Worm (Caenorhabditis elegans) whole organism, L4 larva: Measurements from ENCODE around the gene F42C5.5.
A peak's percentile ranks its signal among the peaks of the same experiment; 100 is the strongest.

Experiments used
- D1046.2 ChIP-seq: fragments of 200-800 bp; sonication (Bioruptor generic); IDR thresholded peaks from 2 replicates; pipeline ENCODE4 v1.3.6; 2022; ENCODE audit warnings: missing genetic modification characterization, missing compliant biosample characterization
- F26F4.8 ChIP-seq: fragments of 200-800 bp; sonication (Bioruptor generic); conservative IDR thresholded peaks from 2 replicates; pipeline ENCODE4 v1.3.6; 2022; ENCODE audit warnings: missing genetic modification characterization, missing compliant biosample characterization
- F44E2.7 ChIP-seq: fragments of 200-800 bp; sonication (Bioruptor generic); IDR thresholded peaks from 2 replicates; pipeline ENCODE4 v2.1.2; 2022; ENCODE audit warnings: missing genetic modification characterization, missing compliant biosample characterization
- R02D3.7 ChIP-seq: fragments of 150-350 bp; sonication (generic microtip); optimal IDR thresholded peaks from 3 replicates; lab custom pipeline; 2014; ENCODE audit warnings: missing biosample characterization, missing genetic modification characterization
- T26A8.4 ChIP-seq: fragments of 200-800 bp; sonication (Bioruptor generic); IDR thresholded peaks from 2 replicates; pipeline ENCODE4 v1.3.6; 2022; ENCODE audit warnings: missing genetic modification characterization, missing compliant biosample characterization
- Y5F2A.4 ChIP-seq: fragments of 200-800 bp; sonication (Bioruptor generic); optimal IDR thresholded peaks from 2 replicates; lab custom pipeline; 2018; ENCODE audit warnings: mild to moderate bottlenecking, missing genetic modification characterization, missing compliant biosample characterization
- aha-1 ChIP-seq: fragments of 150-350 bp; peaks from one replicate; lab custom pipeline; 2014; ENCODE audit warnings: missing biosample characterization, missing genetic modification characterization
- aly-2 ChIP-seq: sonication (generic microtip); optimal IDR thresholded peaks from 2 replicates; lab custom pipeline; 2018; ENCODE audit warnings: missing biosample characterization, missing genetic modification characterization
- arid-1 ChIP-seq: fragments of 200-800 bp; sonication (Bioruptor generic); conservative IDR thresholded peaks from 2 replicates; pipeline ENCODE4 v1.3.6; 2022; ENCODE audit warnings: missing genetic modification reagents, missing genetic modification characterization, missing compliant biosample characterization
- attf-4 ChIP-seq: sonication (generic microtip); optimal IDR thresholded peaks from 3 replicates; lab custom pipeline; 2017; ENCODE audit warnings: missing biosample characterization, missing genetic modification characterization
- ceh-20 ChIP-seq: fragments of 200-800 bp; sonication (Bioruptor generic); IDR thresholded peaks from 2 replicates; pipeline ENCODE4 v1.3.6; 2022; ENCODE audit warnings: missing genetic modification reagents, missing genetic modification characterization, missing compliant biosample characterization
- ceh-28 ChIP-seq: fragments of 150-350 bp; optimal IDR thresholded peaks from 2 replicates; lab custom pipeline; 2014; ENCODE audit warnings: missing biosample characterization, missing genetic modification reagents, missing genetic modification characterization
- daf-12 ChIP-seq: fragments of 150-350 bp; optimal IDR thresholded peaks from 2 replicates; lab custom pipeline; 2014; ENCODE audit warnings: missing biosample characterization, missing genetic modification reagents, missing genetic modification characterization
- daf-16 ChIP-seq, 3 experiments: sonication (generic microtip); optimal IDR thresholded peaks; 2 replicates each; lab custom pipeline; 2016 to 2017; ENCODE audit warnings: missing genetic modification characterization in 3 of 3, missing genetic modification reagents in 3 of 3, mild to moderate bottlenecking in 2 of 3, missing compliant biosample characterization in 2 of 3, missing biosample characterization in 1 of 3, moderate library complexity in 1 of 3
- daf-8 ChIP-seq: fragments of 200-800 bp; sonication (Bioruptor generic); IDR thresholded peaks from 2 replicates; pipeline ENCODE4 v1.3.6; 2022; ENCODE audit warnings: missing genetic modification characterization, missing compliant biosample characterization
- dmd-6 ChIP-seq: fragments of 200-800 bp; sonication (Bioruptor generic); IDR thresholded peaks from 2 replicates; pipeline ENCODE4 v1.3.6; 2022; ENCODE audit warnings: missing genetic modification reagents, missing genetic modification characterization, missing compliant biosample characterization
- dpl-1 ChIP-seq: fragments of 150-350 bp; optimal IDR thresholded peaks from 2 replicates; lab custom pipeline; 2014; ENCODE audit warnings: missing biosample characterization, missing genetic modification reagents, missing genetic modification characterization
- duxl-1 ChIP-seq: sonication (generic microtip); optimal IDR thresholded peaks from 2 replicates; lab custom pipeline; 2016; ENCODE audit warnings: mild to moderate bottlenecking, missing genetic modification characterization, moderate library complexity, missing compliant biosample characterization; ENCODE audit not compliant: poor library complexity
- dve-1 ChIP-seq: sonication (generic microtip); optimal IDR thresholded peaks from 2 replicates; lab custom pipeline; 2017; ENCODE audit warnings: antibody characterized with exemption, mild to moderate bottlenecking, missing genetic modification characterization, missing compliant biosample characterization; ENCODE audit not compliant: insufficient read depth
- fos-1 ChIP-seq: fragments of 150-350 bp; optimal IDR thresholded peaks from 2 replicates; lab custom pipeline; 2014; ENCODE audit warnings: missing biosample characterization, missing genetic modification characterization
- hlh-11 ChIP-seq: fragments of 200-800 bp; sonication (Bioruptor generic); optimal IDR thresholded peaks from 2 replicates; lab custom pipeline; 2018; ENCODE audit warnings: mild to moderate bottlenecking, missing genetic modification characterization, missing compliant biosample characterization
- hlh-30 ChIP-seq: sonication (generic microtip); optimal IDR thresholded peaks from 2 replicates; lab custom pipeline; 2017; ENCODE audit warnings: antibody characterized with exemption, mild to moderate bottlenecking, missing genetic modification characterization, missing compliant biosample characterization; ENCODE audit not compliant: insufficient read depth
- jun-1 ChIP-seq: fragments of 150-350 bp; optimal IDR thresholded peaks from 2 replicates; lab custom pipeline; 2014; ENCODE audit warnings: missing biosample characterization, missing genetic modification reagents, missing genetic modification characterization
- lin-13 ChIP-seq: fragments of 150-350 bp; optimal IDR thresholded peaks from 2 replicates; lab custom pipeline; 2014; ENCODE audit warnings: missing biosample characterization, missing genetic modification reagents, missing genetic modification characterization
- lin-15B ChIP-seq: fragments of 150-350 bp; sonication (generic microtip); optimal IDR thresholded peaks from 3 replicates; lab custom pipeline; 2014; ENCODE audit warnings: missing biosample characterization, missing genetic modification characterization
- lir-3 ChIP-seq: sonication (generic microtip); optimal IDR thresholded peaks from 2 replicates; lab custom pipeline; 2016; ENCODE audit warnings: mild to moderate bottlenecking, missing genetic modification characterization, missing compliant biosample characterization
- lsy-2 ChIP-seq, 2 experiments: fragments of 150-350 bp in 1 of 2; sonication (generic microtip) in 1 of 2; optimal IDR thresholded peaks; 2 replicates each; lab custom pipeline; 2014 to 2017; ENCODE audit warnings: missing biosample characterization in 2 of 2, missing genetic modification characterization in 2 of 2
- mep-1 ChIP-seq: fragments of 150-350 bp; sonication (generic microtip); optimal IDR thresholded peaks from 3 replicates; lab custom pipeline; 2014; ENCODE audit warnings: missing biosample characterization, missing genetic modification characterization
- mes-2 ChIP-seq: sonication (generic microtip); optimal IDR thresholded peaks from 2 replicates; lab custom pipeline; 2016; ENCODE audit warnings: missing genotype, mild to moderate bottlenecking, missing genetic modification characterization, missing compliant biosample characterization; ENCODE audit not compliant: poor library complexity, severe bottlenecking
- mxl-2 ChIP-seq: fragments of 200-800 bp; sonication (Bioruptor generic); conservative IDR thresholded peaks from 2 replicates; pipeline ENCODE4 v1.3.6; 2022; ENCODE audit warnings: missing genetic modification reagents, missing genetic modification characterization, missing compliant biosample characterization
- mxl-3 ChIP-seq: fragments of 200-800 bp; sonication (Bioruptor generic); optimal IDR thresholded peaks from 2 replicates; lab custom pipeline; 2018; ENCODE audit warnings: mild to moderate bottlenecking, missing genetic modification characterization, missing compliant biosample characterization
- nhr-11 ChIP-seq: fragments of 150-350 bp; optimal IDR thresholded peaks from 2 replicates; lab custom pipeline; 2014; ENCODE audit warnings: missing biosample characterization, missing genetic modification characterization
- nhr-25 ChIP-seq: sonication (generic microtip); optimal IDR thresholded peaks from 2 replicates; lab custom pipeline; 2017; ENCODE audit warnings: missing genetic modification characterization, mild to moderate bottlenecking, missing compliant biosample characterization, antibody characterized with exemption, moderate library complexity, borderline replicate concordance; ENCODE audit not compliant: insufficient read depth
- nhr-42 ChIP-seq: fragments of 200-800 bp; sonication (Bioruptor generic); IDR thresholded peaks from 2 replicates; pipeline ENCODE4 v1.3.6; 2022; ENCODE audit warnings: missing genetic modification characterization, missing compliant biosample characterization
- nhr-6 ChIP-seq: fragments of 150-350 bp; optimal IDR thresholded peaks from 2 replicates; lab custom pipeline; 2014; ENCODE audit warnings: missing biosample characterization, missing genetic modification characterization
- nhr-77 ChIP-seq: fragments of 150-350 bp; optimal IDR thresholded peaks from 2 replicates; lab custom pipeline; 2014; ENCODE audit warnings: missing biosample characterization, missing genetic modification characterization
- pqm-1 ChIP-seq: sonication (generic microtip); optimal IDR thresholded peaks from 2 replicates; lab custom pipeline; 2017; ENCODE audit warnings: missing biosample characterization, missing genetic modification characterization
- rbr-2 ChIP-seq: sonication (generic microtip); optimal IDR thresholded peaks from 2 replicates; lab custom pipeline; 2016; ENCODE audit warnings: missing genotype, missing genetic modification characterization, missing compliant biosample characterization
- saeg-2 ChIP-seq: fragments of 200-800 bp; sonication (Bioruptor generic); IDR thresholded peaks from 2 replicates; pipeline ENCODE4 v1.3.6; 2022; ENCODE audit warnings: missing genetic modification reagents, missing genetic modification characterization, missing compliant biosample characterization
- set-16 ChIP-seq: fragments of 200-800 bp; sonication (Bioruptor generic); IDR thresholded peaks from 2 replicates; pipeline ENCODE4 v1.3.6; 2022; ENCODE audit warnings: missing genetic modification reagents, missing genetic modification characterization, missing compliant biosample characterization
- skn-1 ChIP-seq: fragments of 150-350 bp; optimal IDR thresholded peaks from 2 replicates; lab custom pipeline; 2014; ENCODE audit warnings: missing biosample characterization, missing genetic modification characterization
- snpc-1.2 ChIP-seq: fragments of 200-800 bp; sonication (Bioruptor generic); IDR thresholded peaks from 2 replicates; pipeline ENCODE4 v1.3.6; 2022; ENCODE audit warnings: missing genetic modification reagents, missing genetic modification characterization, missing compliant biosample characterization
- tag-97 ChIP-seq: fragments of 200-800 bp; sonication (Bioruptor generic); IDR thresholded peaks from 2 replicates; pipeline ENCODE4 v1.3.6; 2022; ENCODE audit warnings: missing genetic modification characterization, missing compliant biosample characterization
- tra-1 ChIP-seq: fragments of 200-800 bp; sonication (Bioruptor generic); IDR thresholded peaks from 2 replicates; pipeline ENCODE4 v1.3.6; 2022; ENCODE audit warnings: missing genetic modification reagents, missing genetic modification characterization, missing compliant biosample characterization
- unc-130 ChIP-seq: sonication (generic microtip); optimal IDR thresholded peaks from 2 replicates; lab custom pipeline; 2016; ENCODE audit warnings: missing genetic modification reagents, missing genetic modification characterization, missing compliant biosample characterization
- unc-39 ChIP-seq: sonication (generic microtip); optimal IDR thresholded peaks from 2 replicates; lab custom pipeline; 2017; ENCODE audit warnings: missing biosample characterization, missing genetic modification characterization
- zip-11 ChIP-seq: fragments of 200-800 bp; sonication (Bioruptor generic); IDR thresholded peaks from 2 replicates; pipeline ENCODE4 v1.3.6; 2022; ENCODE audit warnings: missing genetic modification characterization, missing compliant biosample characterization
- ztf-11 ChIP-seq: fragments of 150-350 bp; optimal IDR thresholded peaks from 2 replicates; lab custom pipeline; 2014; ENCODE audit warnings: missing biosample characterization, missing genetic modification characterization
- ztf-7 ChIP-seq: fragments of 150-350 bp; optimal IDR thresholded peaks from 2 replicates; lab custom pipeline; 2014; ENCODE audit warnings: missing biosample characterization, missing genetic modification characterization

Gene F42C5.5

ce11 chrIV:7316613-7317153 is 22.7 kb upstream of the F42C5.5 start, which contains the start of gene F42C5.9 (continued):
- TF ChIP-seq aly-2 (tag; lab: Kevin White, UChicago) (peak; percentile 50), nhr-25 (tag; lab: Kevin White, UChicago) (no peak), mxl-3 (GFP tag; lab: Kevin White, UChicago) (no peak)

- TF ChIP-seq dpl-1 (GFP tag; lab: Kevin White, UChicago) (peak; percentile 34), nhr-11 (tag; lab: Kevin White, UChicago) (peak; percentile 6), nhr-6 (tag; lab: Kevin White, UChicago) (peak; percentile 64), nhr-77 (tag; lab: Kevin White, UChicago) (peak; percentile 61), lin-13 (GFP tag; lab: Kevin White, UChicago) (no peak), nhr-25 (tag; lab: Kevin White, UChicago) (peak; percentile 29), duxl-1 (tag; lab: Kevin White, UChicago) (no peak), arid-1 (GFP tag; lab: Robert Waterston, UW) (no peak), zip-11 (GFP tag; lab: Robert Waterston, UW) (no peak), mes-2 (peak; percentile 77), dve-1 (tag; lab: Kevin White, UChicago) (peak; percentile 82), jun-1 (no peak), daf-12 (tag; lab: Kevin White, UChicago) (no peak), tag-97 (GFP tag; lab: Robert Waterston, UW) (no peak), saeg-2 (no peak), snpc-1.2 (0 out of 2 replicates have a peak, but pooled peaks have one; percentile 40), fos-1 (tag; lab: Kevin White, UChicago) (no peak), lsy-2 (tag; optimal IDR thresholded peaks at IDR 0.05; lab: Kevin White, UChicago) (peak in 1 of 2 experiments; percentile 79), ztf-11 (tag; lab: Kevin White, UChicago) (no peak), F26F4.8 (GFP tag; lab: Robert Waterston, UW) (no peak), hlh-11 (tag; lab: Kevin White, UChicago) (peak; percentile 68), tra-1 (GFP tag; lab: Robert Waterston, UW) (no peak), Y5F2A.4 (GFP tag; lab: Kevin White, UChicago) (no peak), ztf-7 (peak; percentile 7), skn-1 (tag; lab: Kevin White, UChicago) (no peak), ceh-20 (GFP tag; lab: Robert Waterston, UW) (no peak), daf-16 (GFP tag; optimal IDR thresholded peaks at IDR 0.05; lab: Kevin White, UChicago) (peak in 1 of 2 experiments; percentile 29), daf-16 (tag; optimal IDR thresholded peaks at IDR 0.05; lab: Kevin White, UChicago) (peak; percentile 80), F44E2.7 (no peak), D1046.2 (no peak), lin-15B (no peak), unc-130 (GFP tag; lab: Kevin White, UChicago) (peak; percentile 30), ceh-28 (tag; lab: Kevin White, UChicago) (no peak), aha-1 (no peak), dmd-6 (GFP tag; lab: Robert Waterston, UW) (peak; percentile 41), hlh-30 (peak; percentile 87), T26A8.4 (GFP tag; lab: Robert Waterston, UW) (peak; percentile 20; the same call in 1 of the 2 replicates), mxl-2 (no peak), mep-1 (tag; lab: Kevin White, UChicago) (peak; percentile 77), lir-3 (tag; lab: Kevin White, UChicago) (no peak), nhr-42 (GFP tag; lab: Robert Waterston, UW) (no peak), unc-39 (no peak), set-16 (no peak), rbr-2 (peak; percentile 42), pqm-1 (tag; lab: Kevin White, UChicago) (peak; percentile 2), attf-4 (tag; lab: Kevin White, UChicago) (no peak), daf-8 (no peak), R02D3.7 (tag; lab: Kevin White, UChicago) (no peak)
Observed at ce11 chrIV:7313962-7314361, 19.9 kb upstream of the F42C5.5 start.
